Worm (Caenorhabditis elegans): ENCODE data around the gene nlp-16.

DNA sequence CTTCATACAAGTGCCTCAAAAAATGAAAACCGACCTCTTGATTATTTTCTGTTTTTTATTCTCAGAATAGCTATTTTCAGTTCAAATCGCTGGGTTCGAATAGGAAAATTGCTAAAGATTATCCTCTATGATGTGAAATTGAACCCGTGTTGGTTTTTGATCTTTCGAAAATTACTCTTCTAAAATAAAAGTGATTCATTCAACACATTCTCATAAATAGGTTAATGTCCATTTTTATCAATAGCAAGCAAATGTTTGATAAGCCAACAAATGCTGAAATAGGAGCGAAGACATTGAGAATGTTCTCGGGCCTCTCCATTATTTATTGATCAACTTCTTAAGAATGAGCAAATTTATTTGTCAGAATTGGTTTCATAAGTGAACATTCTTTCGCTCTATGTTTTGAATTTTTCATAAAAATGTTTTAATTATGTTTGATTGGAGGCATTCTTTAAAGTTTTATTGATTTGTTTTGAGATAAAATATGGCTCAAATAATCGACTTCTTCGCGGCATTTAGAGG lies 26.8 kb downstream of the nlp-16 start, which contains the start of gene F58F9.3:
- TF ChIP-seq sox-2 (GFP tag; IDR thresholded peaks at IDR 0.05) (no peak), lin-11 (tag; optimal IDR thresholded peaks at IDR 0.05) (no peak), pros-1 (tag; optimal IDR thresholded peaks at IDR 0.05) (no peak), elt-2 (tag; optimal IDR thresholded peaks at IDR 0.05) (no peak), tbx-7 (tag; optimal IDR thresholded peaks at IDR 0.05) (no peak), ztf-16 (tag; optimal IDR thresholded peaks at IDR 0.05) (no peak), gmeb-2 (tag; optimal IDR thresholded peaks at IDR 0.05) (no peak), fkh-10 (GFP tag; optimal IDR thresholded peaks at IDR 0.05) (no peak), T23F11.4 (GFP tag; optimal IDR thresholded peaks at IDR 0.05) (no peak)
